Worm (Caenorhabditis elegans) whole organism, early embryonic: ENCODE results near the gene C26B9.5.

Experiments used
- B0310.2 ChIP-seq: sonication (generic microtip); optimal IDR thresholded peaks from 2 replicates; lab custom pipeline; 2016; ENCODE audit warnings: mild to moderate bottlenecking, missing genetic modification characterization, missing compliant biosample characterization
- F13C5.2 ChIP-seq: sonication (generic microtip); optimal IDR thresholded peaks from 2 replicates; lab custom pipeline; 2017; ENCODE audit warnings: mild to moderate bottlenecking, missing genetic modification characterization, inconsistent platforms, missing compliant biosample characterization
- aly-1 ChIP-seq: sonication (generic microtip); optimal IDR thresholded peaks from 2 replicates; lab custom pipeline; 2016; ENCODE audit warnings: missing genetic modification characterization, missing compliant biosample characterization
- ama-1 ChIP-seq: fragments of 150-350 bp; optimal IDR thresholded peaks from 2 replicates; lab custom pipeline; 2014
- ceh-13 ChIP-seq: fragments of 200-800 bp; sonication (Bioruptor generic); optimal IDR thresholded peaks from 2 replicates; lab custom pipeline; 2018; ENCODE audit warnings: mild to moderate bottlenecking, missing genetic modification characterization, missing compliant biosample characterization
- ceh-36 ChIP-seq: sonication (generic microtip); optimal IDR thresholded peaks from 2 replicates; lab custom pipeline; 2016; ENCODE audit warnings: missing genetic modification characterization, inconsistent platforms, missing compliant biosample characterization
- ets-7 ChIP-seq: sonication (generic microtip); optimal IDR thresholded peaks from 2 replicates; lab custom pipeline; 2016; ENCODE audit warnings: missing genotype, missing genetic modification characterization, missing compliant biosample characterization
- flt-1 ChIP-seq: fragments of 200-800 bp; sonication (Bioruptor generic); IDR thresholded peaks from 2 replicates; pipeline ENCODE4 v1.3.6; 2022; ENCODE audit warnings: missing genetic modification characterization, missing compliant biosample characterization
- hmbx-1 ChIP-seq: sonication (generic microtip); optimal IDR thresholded peaks from 2 replicates; lab custom pipeline; 2016; ENCODE audit warnings: mild to moderate bottlenecking, missing genetic modification characterization, missing compliant biosample characterization
- hmg-4 ChIP-seq: fragments of 200-800 bp; sonication (Bioruptor generic); optimal IDR thresholded peaks from 2 replicates; lab custom pipeline; 2018; ENCODE audit warnings: mild to moderate bottlenecking, missing genetic modification characterization, missing compliant biosample characterization
- hnd-1 ChIP-seq: sonication (generic microtip); optimal IDR thresholded peaks from 2 replicates; lab custom pipeline; 2016; ENCODE audit warnings: missing genetic modification characterization, missing compliant biosample characterization
- pes-1 ChIP-seq: fragments of 200-800 bp; sonication (Bioruptor generic); IDR thresholded peaks from 2 replicates; pipeline ENCODE4 v1.3.6; 2022; ENCODE audit warnings: missing genetic modification reagents, missing genetic modification characterization, missing compliant biosample characterization
- scrt-1 ChIP-seq: fragments of 200-800 bp; sonication (Bioruptor generic); IDR thresholded peaks from 2 replicates; pipeline ENCODE4 v1.3.6; 2022; ENCODE audit warnings: missing genetic modification characterization, missing compliant biosample characterization
- sea-1 ChIP-seq: fragments of 200-800 bp; sonication (Bioruptor generic); conservative IDR thresholded peaks from 2 replicates; pipeline ENCODE4 v1.3.6; 2022; ENCODE audit warnings: missing genetic modification characterization, missing compliant biosample characterization
- tbx-11 ChIP-seq: fragments of 200-800 bp; sonication (Bioruptor generic); IDR thresholded peaks from 2 replicates; pipeline ENCODE4 v1.3.6; 2022; ENCODE audit warnings: missing genetic modification characterization, missing compliant biosample characterization
- tbx-37 ChIP-seq: fragments of 200-800 bp; sonication (Bioruptor generic); conservative IDR thresholded peaks from 2 replicates; pipeline ENCODE4 v1.3.6; 2022; ENCODE audit warnings: missing genetic modification reagents, missing genetic modification characterization, missing compliant biosample characterization
- tra-4 ChIP-seq: sonication (generic microtip); optimal IDR thresholded peaks from 2 replicates; lab custom pipeline; 2017; ENCODE audit warnings: missing genetic modification characterization, missing compliant biosample characterization

Gene C26B9.5

ce11 chrX:5366613-5367012, 37.3 kb downstream of the C26B9.5 start:
- TF ChIP-seq hmg-4 (GFP tag; lab: Kevin White, UChicago) (no peak), ceh-13 (GFP tag; lab: Kevin White, UChicago) (no peak), pes-1 (no peak), tbx-11 (GFP tag; lab: Robert Waterston, UW) (no peak), ceh-36 (tag; lab: Kevin White, UChicago) (no peak), ets-7 (tag; lab: Kevin White, UChicago) (no peak), tra-4 (tag; lab: Kevin White, UChicago) (no peak), scrt-1 (no peak), tbx-37 (GFP tag; lab: Robert Waterston, UW) (no peak), F13C5.2 (tag; lab: Kevin White, UChicago) (no peak), hmbx-1 (no peak), B0310.2 (no peak), hnd-1 (tag; lab: Kevin White, UChicago) (no peak), flt-1 (GFP tag; lab: Robert Waterston, UW) (no peak), ama-1 (lab: Kevin White, UChicago) (no peak), sea-1 (GFP tag; lab: Robert Waterston, UW) (no peak)

ce11 chrX:5368220-5368619, 38.9 kb downstream of the C26B9.5 start, which contains the start of gene jkk-1:
jkk-1 (plus strand) TSS chrX:5368468.
- TF ChIP-seq tra-4 (tag; lab: Kevin White, UChicago) (no peak), sea-1 (GFP tag; lab: Robert Waterston, UW) (no peak), F13C5.2 (tag; lab: Kevin White, UChicago) (no peak), aly-1 (tag; lab: Kevin White, UChicago) (no peak), ets-7 (tag; lab: Kevin White, UChicago) (no peak), ceh-13 (GFP tag; lab: Kevin White, UChicago) (no peak), tbx-37 (GFP tag; lab: Robert Waterston, UW) (no peak), flt-1 (GFP tag; lab: Robert Waterston, UW) (no peak), ceh-36 (tag; lab: Kevin White, UChicago) (no peak), hnd-1 (tag; lab: Kevin White, UChicago) (no peak), ama-1 (lab: Kevin White, UChicago) (no peak), pes-1 (no peak), hmbx-1 (no peak), B0310.2 (no peak)

ce11 chrX:5370605-5371004, 41.3 kb downstream of the C26B9.5 start:
- TF ChIP-seq hmbx-1: no peak
- TF ChIP-seq ceh-13 (GFP tag; lab: Kevin White, UChicago): no peak
- no peak for TF ChIP-seq hmg-4 (GFP tag; lab: Kevin White, UChicago)
- TF ChIP-seq tbx-11 (GFP tag; lab: Robert Waterston, UW): no peak
- no peak for TF ChIP-seq tbx-37 (GFP tag; lab: Robert Waterston, UW)
- TF ChIP-seq pes-1: no peak
- TF ChIP-seq ceh-36 (tag; lab: Kevin White, UChicago): no peak
- no peak for TF ChIP-seq F13C5.2 (tag; lab: Kevin White, UChicago)
- TF ChIP-seq ets-7 (tag; lab: Kevin White, UChicago): no peak
- no peak for TF ChIP-seq aly-1 (tag; lab: Kevin White, UChicago)
- TF ChIP-seq B0310.2: no peak
- TF ChIP-seq flt-1 (GFP tag; lab: Robert Waterston, UW): no peak
- no peak for TF ChIP-seq tra-4 (tag; lab: Kevin White, UChicago)
- TF ChIP-seq sea-1 (GFP tag; lab: Robert Waterston, UW): no peak
- TF ChIP-seq ama-1 (lab: Kevin White, UChicago): no peak

- TF ChIP-seq tbx-11 (GFP tag; lab: Robert Waterston, UW): no peak
- TF ChIP-seq ceh-13 (GFP tag; lab: Kevin White, UChicago): no peak
- TF ChIP-seq flt-1 (GFP tag; lab: Robert Waterston, UW): no peak
- TF ChIP-seq sea-1 (GFP tag; lab: Robert Waterston, UW): no peak
- no peak for TF ChIP-seq tbx-37 (GFP tag; lab: Robert Waterston, UW)
- TF ChIP-seq hmg-4 (GFP tag; lab: Kevin White, UChicago): no peak
- TF ChIP-seq ceh-36 (tag; lab: Kevin White, UChicago): no peak
Observed at ce11 chrX:5372638-5373037, 43.4 kb downstream of the C26B9.5 start, which contains the start of gene F35C8.8. F35C8.8 (minus strand) TSS chrX:5372639.

ce11 chrX:5373597-5373996, 44.3 kb downstream of the C26B9.5 start:
- TF ChIP-seq F13C5.2 (tag; lab: Kevin White, UChicago) (no peak), ceh-13 (GFP tag; lab: Kevin White, UChicago) (no peak), ama-1 (lab: Kevin White, UChicago) (no peak), ets-7 (tag; lab: Kevin White, UChicago) (no peak), B0310.2 (no peak), flt-1 (GFP tag; lab: Robert Waterston, UW) (no peak), pes-1 (no peak), tra-4 (tag; lab: Kevin White, UChicago) (no peak), hmbx-1 (no peak), scrt-1 (no peak), hnd-1 (tag; lab: Kevin White, UChicago) (no peak), hmg-4 (GFP tag; lab: Kevin White, UChicago) (no peak), tbx-37 (GFP tag; lab: Robert Waterston, UW) (no peak), ceh-36 (tag; lab: Kevin White, UChicago) (no peak), tbx-11 (GFP tag; lab: Robert Waterston, UW) (no peak), sea-1 (GFP tag; lab: Robert Waterston, UW) (no peak)

ce11 chrX:5374742-5375141, 45.5 kb downstream of the C26B9.5 start, which contains the start of gene sek-4:
sek-4 (plus strand) TSS chrX:5375059.
- no peak for TF ChIP-seq ets-7 (tag; lab: Kevin White, UChicago)
- no peak for TF ChIP-seq scrt-1
- TF ChIP-seq hmbx-1: no peak
- TF ChIP-seq F13C5.2 (tag; lab: Kevin White, UChicago): no peak

- TF ChIP-seq tra-4 (tag; lab: Kevin White, UChicago): no peak
- no peak for TF ChIP-seq ama-1 (lab: Kevin White, UChicago)
- no peak for TF ChIP-seq tbx-37 (GFP tag; lab: Robert Waterston, UW)
- TF ChIP-seq pes-1: no peak
- TF ChIP-seq flt-1 (GFP tag; lab: Robert Waterston, UW): no peak
- no peak for TF ChIP-seq scrt-1
- TF ChIP-seq ceh-36 (tag; lab: Kevin White, UChicago): no peak
- no peak for TF ChIP-seq hmg-4 (GFP tag; lab: Kevin White, UChicago)
- no peak for TF ChIP-seq tbx-11 (GFP tag; lab: Robert Waterston, UW)
- TF ChIP-seq hnd-1 (tag; lab: Kevin White, UChicago): no peak
- no peak for TF ChIP-seq F13C5.2 (tag; lab: Kevin White, UChicago)
- no peak for TF ChIP-seq sea-1 (GFP tag; lab: Robert Waterston, UW)
- TF ChIP-seq aly-1 (tag; lab: Kevin White, UChicago): no peak
- TF ChIP-seq hmbx-1: no peak
- no peak for TF ChIP-seq B0310.2
- no peak for TF ChIP-seq ets-7 (tag; lab: Kevin White, UChicago)
- TF ChIP-seq ceh-13 (GFP tag; lab: Kevin White, UChicago): no peak
Observed at ce11 chrX:5377307-5377706, 48.0 kb downstream of the C26B9.5 start, which contains the start of gene sek-5. sek-5 (plus strand) TSS chrX:5377607.
